Worm (Caenorhabditis elegans): ENCODE results near the gene dkc-1.

The dkc-1 gene

ce11 chrIII:10733300-10733699 lies 14.9 kb upstream of the dkc-1 start:
- no peak for TF ChIP-seq flt-1 (GFP tag; IDR thresholded peaks at IDR 0.05)
- TF ChIP-seq tab-1 (GFP tag; IDR thresholded peaks at IDR 0.05), result no peak
- no peak for TF ChIP-seq cog-1 (tag; optimal IDR thresholded peaks at IDR 0.05)
- TF ChIP-seq ref-1 (GFP tag; conservative IDR thresholded peaks at IDR 0.05), result no peak
- no peak for TF ChIP-seq T22C8.4 (GFP tag; IDR thresholded peaks at IDR 0.05)
- TF ChIP-seq klf-2 (GFP tag; conservative IDR thresholded peaks at IDR 0.05), result no peak
- no peak for TF ChIP-seq med-1 (GFP tag; optimal IDR thresholded peaks at IDR 0.05; ENCODE audit: insufficient read depth)
- TF ChIP-seq ztf-29 (GFP tag; IDR thresholded peaks at IDR 0.05), result no peak
- TF ChIP-seq ztf-23 (GFP tag; IDR thresholded peaks at IDR 0.05), result no peak

- TF ChIP-seq med-1 (GFP tag; optimal IDR thresholded peaks at IDR 0.05; ENCODE audit: insufficient read depth) (no peak), T22C8.4 (GFP tag; IDR thresholded peaks at IDR 0.05) (no peak), ztf-29 (GFP tag; IDR thresholded peaks at IDR 0.05) (no peak), klf-2 (GFP tag; conservative IDR thresholded peaks at IDR 0.05) (no peak), ref-1 (GFP tag; conservative IDR thresholded peaks at IDR 0.05) (no peak)
These were observed 13.6 kb upstream of the dkc-1 start for ce11 chrIII:10734511-10735233.

- TF ChIP-seq ztf-29 (GFP tag; IDR thresholded peaks at IDR 0.05), result no peak
- no peak for TF ChIP-seq med-1 (GFP tag; optimal IDR thresholded peaks at IDR 0.05; ENCODE audit: insufficient read depth)
- TF ChIP-seq tab-1 (GFP tag; IDR thresholded peaks at IDR 0.05), result no peak
- TF ChIP-seq ztf-23 (GFP tag; IDR thresholded peaks at IDR 0.05), result no peak
- TF ChIP-seq klf-2 (GFP tag; conservative IDR thresholded peaks at IDR 0.05), result no peak
- TF ChIP-seq T22C8.4 (GFP tag; IDR thresholded peaks at IDR 0.05), result no peak
- TF ChIP-seq ref-1 (GFP tag; conservative IDR thresholded peaks at IDR 0.05), result no peak
- TF ChIP-seq flt-1 (GFP tag; IDR thresholded peaks at IDR 0.05), result no peak
- TF ChIP-seq cog-1 (tag; optimal IDR thresholded peaks at IDR 0.05), result no peak
These were observed 11.8 kb upstream of the dkc-1 start for ce11 chrIII:10736322-10736985.

- TF ChIP-seq med-1 (GFP tag; optimal IDR thresholded peaks at IDR 0.05; ENCODE audit: insufficient read depth) (no peak), tab-1 (GFP tag; IDR thresholded peaks at IDR 0.05) (no peak), klf-2 (GFP tag; conservative IDR thresholded peaks at IDR 0.05) (no peak), T22C8.4 (GFP tag; IDR thresholded peaks at IDR 0.05) (no peak), cog-1 (tag; optimal IDR thresholded peaks at IDR 0.05) (no peak), ztf-29 (GFP tag; IDR thresholded peaks at IDR 0.05) (no peak), flt-1 (GFP tag; IDR thresholded peaks at IDR 0.05) (no peak), ref-1 (GFP tag; conservative IDR thresholded peaks at IDR 0.05) (no peak)
These were observed 10.1 kb upstream of the dkc-1 start for ce11 chrIII:10738081-10738480.

ce11 chrIII:10739455-10739854 lies 8.8 kb upstream of the dkc-1 start, which contains the start of gene smap-1:
Gene smap-1 (minus strand): TSS chrIII:10739792.
- TF ChIP-seq klf-2 (GFP tag; conservative IDR thresholded peaks at IDR 0.05) (no peak), ztf-23 (GFP tag; IDR thresholded peaks at IDR 0.05) (no peak)

ce11 chrIII:10739902-10740301 lies 8.3 kb upstream of the dkc-1 start:
- TF ChIP-seq tab-1 (GFP tag; IDR thresholded peaks at IDR 0.05) (no peak), ref-1 (GFP tag; conservative IDR thresholded peaks at IDR 0.05) (no peak), ztf-29 (GFP tag; IDR thresholded peaks at IDR 0.05) (no peak), flt-1 (GFP tag; IDR thresholded peaks at IDR 0.05) (0 out of 2 replicates have a peak, but pooled peaks have one; percentile 51), T22C8.4 (GFP tag; IDR thresholded peaks at IDR 0.05) (no peak), ztf-23 (GFP tag; IDR thresholded peaks at IDR 0.05) (peak; percentile 83), cog-1 (tag; optimal IDR thresholded peaks at IDR 0.05) (no peak), klf-2 (GFP tag; conservative IDR thresholded peaks at IDR 0.05) (no peak), med-1 (GFP tag; optimal IDR thresholded peaks at IDR 0.05; ENCODE audit: insufficient read depth) (no peak)

ce11 chrIII:10740518-10740917 lies 7.7 kb upstream of the dkc-1 start, which contains the start of gene K01G5.8:
Gene K01G5.8 (minus strand): TSS chrIII:10740772.
- no peak for TF ChIP-seq cog-1 (tag; optimal IDR thresholded peaks at IDR 0.05)
- no peak for TF ChIP-seq flt-1 (GFP tag; IDR thresholded peaks at IDR 0.05)
- TF ChIP-seq med-1 (GFP tag; optimal IDR thresholded peaks at IDR 0.05; ENCODE audit: insufficient read depth), result no peak
- TF ChIP-seq tab-1 (GFP tag; IDR thresholded peaks at IDR 0.05), result no peak
- no peak for TF ChIP-seq T22C8.4 (GFP tag; IDR thresholded peaks at IDR 0.05)
- TF ChIP-seq ztf-23 (GFP tag; IDR thresholded peaks at IDR 0.05), result no peak
- TF ChIP-seq ref-1 (GFP tag; conservative IDR thresholded peaks at IDR 0.05), result no peak

- TF ChIP-seq flt-1 (GFP tag; IDR thresholded peaks at IDR 0.05) (no peak), cog-1 (tag; optimal IDR thresholded peaks at IDR 0.05) (no peak), ztf-29 (GFP tag; IDR thresholded peaks at IDR 0.05) (no peak), ztf-23 (GFP tag; IDR thresholded peaks at IDR 0.05) (peak; percentile 97), T22C8.4 (GFP tag; IDR thresholded peaks at IDR 0.05) (no peak), klf-2 (GFP tag; conservative IDR thresholded peaks at IDR 0.05) (no peak), ref-1 (GFP tag; conservative IDR thresholded peaks at IDR 0.05) (no peak)
These were observed 5.8 kb upstream of the dkc-1 start, which contains the start of the genes tbb-1 and rib-2 for ce11 chrIII:10742382-10742860. Gene tbb-1 (minus strand): TSS chrIII:10742432. Gene rib-2 (plus strand): TSS chrIII:10742810.

- TF ChIP-seq ztf-23 (GFP tag; IDR thresholded peaks at IDR 0.05), result no peak
- TF ChIP-seq ref-1 (GFP tag; conservative IDR thresholded peaks at IDR 0.05), result no peak
- TF ChIP-seq cog-1 (tag; optimal IDR thresholded peaks at IDR 0.05), result no peak
- TF ChIP-seq med-1 (GFP tag; optimal IDR thresholded peaks at IDR 0.05; ENCODE audit: insufficient read depth), result no peak
- no peak for TF ChIP-seq flt-1 (GFP tag; IDR thresholded peaks at IDR 0.05)
- TF ChIP-seq klf-2 (GFP tag; conservative IDR thresholded peaks at IDR 0.05), result no peak
- no peak for TF ChIP-seq ztf-29 (GFP tag; IDR thresholded peaks at IDR 0.05)
- no peak for TF ChIP-seq tab-1 (GFP tag; IDR thresholded peaks at IDR 0.05)
- TF ChIP-seq T22C8.4 (GFP tag; IDR thresholded peaks at IDR 0.05), result no peak
These were observed 1.8 kb upstream of the dkc-1 start for ce11 chrIII:10746406-10746807.
